Fruit fly (Drosophila melanogaster) whole organism, embryonic: Measurements from ENCODE around the gene CG15543.

Experiments used
- Blimp-1 ChIP-seq: fragments of 200-800 bp; sonication (Bioruptor generic); optimal IDR thresholded peaks from 3 replicates; lab custom pipeline; 2018; ENCODE audit warnings: missing biosample characterization, missing genetic modification characterization, mild to moderate bottlenecking, moderate library complexity, missing genetic modification reagents
- CG10565 ChIP-seq: fragments of 200-800 bp; sonication (Bioruptor generic); optimal IDR thresholded peaks from 3 replicates; lab custom pipeline; 2016; ENCODE audit warnings: missing biosample characterization, mild to moderate bottlenecking, missing genetic modification characterization
- CG11247 ChIP-seq: fragments of 200-800 bp; sonication (Bioruptor generic); IDR thresholded peaks from 2 replicates; pipeline ENCODE4 v1.3.6; 2022; ENCODE audit warnings: missing biosample characterization, missing genetic modification characterization
- CG11560 ChIP-seq: fragments of 200-800 bp; sonication (Bioruptor generic); IDR thresholded peaks from 3 replicates; pipeline ENCODE4 v1.3.6; 2022; ENCODE audit warnings: missing biosample characterization, missing genetic modification characterization
- CG12155 ChIP-seq: fragments of 200-800 bp; sonication (Bioruptor generic); optimal IDR thresholded peaks from 3 replicates; lab custom pipeline; 2016; ENCODE audit warnings: missing biosample characterization, missing genetic modification characterization
- CG12769 ChIP-seq: fragments of 200-800 bp; sonication (Bioruptor generic); optimal IDR thresholded peaks from 2 replicates; lab custom pipeline; 2019; ENCODE audit warnings: missing biosample characterization, mild to moderate bottlenecking, missing genetic modification characterization, moderate library complexity
- CG14441 ChIP-seq: fragments of 200-800 bp; sonication (Bioruptor generic); IDR thresholded peaks from 2 replicates; pipeline ENCODE4 v1.3.6; 2022; ENCODE audit warnings: missing biosample characterization, missing genetic modification characterization
- CG15514 ChIP-seq: fragments of 200-800 bp; sonication (Bioruptor generic); optimal IDR thresholded peaks from 3 replicates; lab custom pipeline; 2017; ENCODE audit warnings: missing biosample characterization, missing genetic modification characterization, mild to moderate bottlenecking, moderate library complexity, missing genetic modification reagents
- CG17359 ChIP-seq: fragments of 200-800 bp; sonication (Bioruptor generic); optimal IDR thresholded peaks from 3 replicates; lab custom pipeline; 2018; ENCODE audit warnings: missing biosample characterization, mild to moderate bottlenecking, missing genetic modification characterization, moderate library complexity
- CG17361 ChIP-seq: fragments of 200-800 bp; sonication (Bioruptor generic); IDR thresholded peaks from 3 replicates; pipeline ENCODE4 v1.3.6; 2022; ENCODE audit warnings: missing biosample characterization, missing genetic modification characterization
- CG2712 ChIP-seq: fragments of 200-800 bp; optimal IDR thresholded peaks from 3 replicates; lab custom pipeline; 2019; ENCODE audit warnings: missing biosample characterization, mild to moderate bottlenecking, missing genetic modification characterization, moderate library complexity
- CG31441 ChIP-seq: fragments of 200-800 bp; sonication (Bioruptor generic); IDR thresholded peaks from 2 replicates; pipeline ENCODE4 v1.3.6; 2022; ENCODE audit warnings: missing biosample characterization, missing genetic modification characterization
- CG4404 ChIP-seq: fragments of 200-800 bp; sonication (Bioruptor generic); IDR thresholded peaks from 2 replicates; pipeline ENCODE4 v1.3.6; 2022; ENCODE audit warnings: missing biosample characterization, missing genetic modification characterization
- CG5180 ChIP-seq: fragments of 200-800 bp; sonication (Bioruptor generic); optimal IDR thresholded peaks from 3 replicates; lab custom pipeline; 2017; ENCODE audit warnings: missing biosample characterization, missing genetic modification characterization, mild to moderate bottlenecking, moderate library complexity, missing genetic modification reagents
- CG5245 ChIP-seq: fragments of 200-800 bp; sonication (Bioruptor generic); optimal IDR thresholded peaks from 3 replicates; lab custom pipeline; 2016; ENCODE audit warnings: missing biosample characterization, missing genetic modification characterization
- CG6272 ChIP-seq: fragments of 200-800 bp; sonication (Bioruptor generic); IDR thresholded peaks from 2 replicates; pipeline ENCODE4 v1.3.6; 2022; ENCODE audit warnings: missing biosample characterization, missing genetic modification characterization
- CG6689 ChIP-seq: fragments of 200-800 bp; sonication (Bioruptor generic); IDR thresholded peaks from 2 replicates; pipeline ENCODE4 v1.3.6; 2022; ENCODE audit warnings: missing biosample characterization, missing genetic modification characterization
- CG8290 ChIP-seq, 3 experiments: fragments of 200-800 bp; sonication (Bioruptor generic); optimal IDR thresholded peaks; 2 replicates each; lab custom pipeline; 2016 to 2019; ENCODE audit warnings: missing biosample characterization in 3 of 3, missing genetic modification characterization in 3 of 3, mild to moderate bottlenecking in 2 of 3, moderate library complexity in 1 of 3
- CkIIα-i1 ChIP-seq: fragments of 200-800 bp; sonication (Bioruptor generic); IDR thresholded peaks from 2 replicates; pipeline ENCODE4 v1.3.6; 2022; ENCODE audit warnings: missing biosample characterization, missing genetic modification characterization
- D19A ChIP-seq: fragments of 200-800 bp; optimal IDR thresholded peaks from 3 replicates; lab custom pipeline; 2019; ENCODE audit warnings: missing biosample characterization, mild to moderate bottlenecking, missing genetic modification characterization, moderate library complexity
- Dbx ChIP-seq: fragments of 200-800 bp; sonication (Bioruptor generic); IDR thresholded peaks from 3 replicates; pipeline ENCODE4 v1.3.6; 2022; ENCODE audit warnings: missing biosample characterization, missing genetic modification characterization
- Mad ChIP-seq: fragments of 200-800 bp; sonication (Bioruptor generic); optimal IDR thresholded peaks from 2 replicates; lab custom pipeline; 2016; ENCODE audit warnings: missing biosample characterization, missing genetic modification characterization
- Med ChIP-seq: fragments of 200-800 bp; sonication (Bioruptor generic); peaks from one replicate; lab custom pipeline; 2016; ENCODE audit warnings: missing biosample characterization, missing genetic modification characterization, mild to moderate bottlenecking, inconsistent platforms, moderate library complexity
- Myb ChIP-seq: fragments of 200-800 bp; sonication (Bioruptor generic); optimal IDR thresholded peaks from 2 replicates; lab custom pipeline; 2016; ENCODE audit warnings: missing biosample characterization, missing genetic modification characterization
- NK7.1 ChIP-seq: fragments of 200-800 bp; sonication (Bioruptor generic); optimal IDR thresholded peaks from 3 replicates; lab custom pipeline; 2016; ENCODE audit warnings: missing biosample characterization, missing genetic modification characterization
- Pdp1 ChIP-seq, 2 experiments: fragments of 200-800 bp; sonication (Bioruptor generic); optimal IDR thresholded peaks; 3 replicates each; lab custom pipeline; 2016; ENCODE audit warnings: missing biosample characterization in 2 of 2, missing genetic modification characterization in 2 of 2, mild to moderate bottlenecking in 1 of 2, moderate library complexity in 1 of 2
- Taf1 ChIP-seq: fragments of 200-800 bp; sonication (Bioruptor generic); IDR thresholded peaks from 2 replicates; pipeline ENCODE4 v1.3.6; 2022; ENCODE audit warnings: missing biosample characterization, missing genetic modification characterization
- Usf ChIP-seq: fragments of 200-800 bp; sonication (Bioruptor generic); optimal IDR thresholded peaks from 2 replicates; lab custom pipeline; 2017; ENCODE audit warnings: missing genotype, missing biosample characterization, missing genetic modification characterization
- Vsx1 ChIP-seq: fragments of 200-800 bp; sonication (Bioruptor generic); optimal IDR thresholded peaks from 2 replicates; lab custom pipeline; 2017; ENCODE audit warnings: missing biosample characterization, mild to moderate bottlenecking, missing genetic modification characterization, missing genetic modification reagents
- Xrp1 ChIP-seq: fragments of 200-800 bp; sonication (Bioruptor generic); IDR thresholded peaks from 2 replicates; pipeline ENCODE4 v1.3.6; 2022; ENCODE audit warnings: missing biosample characterization, missing genetic modification characterization
- az2 ChIP-seq: fragments of 200-800 bp; sonication (Bioruptor generic); optimal IDR thresholded peaks from 3 replicates; lab custom pipeline; 2016; ENCODE audit warnings: missing biosample characterization, missing genetic modification characterization
- chif ChIP-seq, 2 experiments: fragments of 200-800 bp; sonication (Bioruptor generic); optimal IDR thresholded peaks; 3 replicates each; lab custom pipeline; 2016; ENCODE audit warnings: missing biosample characterization in 2 of 2, missing genetic modification characterization in 2 of 2
- ci ChIP-seq: fragments of 200-800 bp; sonication (Bioruptor generic); IDR thresholded peaks from 3 replicates; pipeline ENCODE4 v1.3.6; 2022; ENCODE audit warnings: missing biosample characterization, missing genetic modification characterization
- dmrt99B ChIP-seq: fragments of 200-800 bp; sonication (Bioruptor generic); optimal IDR thresholded peaks from 2 replicates; lab custom pipeline; 2018; ENCODE audit warnings: missing biosample characterization, mild to moderate bottlenecking, missing genetic modification characterization, moderate library complexity
- dpn ChIP-seq, 2 experiments: fragments of 200-800 bp; sonication (Bioruptor generic); optimal IDR thresholded peaks; 3 replicates each; lab custom pipeline; 2016; ENCODE audit warnings: missing biosample characterization in 2 of 2, missing genetic modification characterization in 2 of 2
- gcm ChIP-seq: fragments of 200-800 bp; sonication (Bioruptor generic); optimal IDR thresholded peaks from 2 replicates; lab custom pipeline; 2019; ENCODE audit warnings: missing biosample characterization, mild to moderate bottlenecking, missing genetic modification characterization, moderate library complexity
- gem ChIP-seq: fragments of 200-800 bp; sonication (Bioruptor generic); optimal IDR thresholded peaks from 2 replicates; lab custom pipeline; 2019; ENCODE audit warnings: missing biosample characterization, mild to moderate bottlenecking, missing genetic modification characterization, moderate library complexity
- grau ChIP-seq: fragments of 200-800 bp; optimal IDR thresholded peaks from 3 replicates; lab custom pipeline; 2019; ENCODE audit warnings: missing biosample characterization, mild to moderate bottlenecking, missing genetic modification characterization, moderate library complexity
- hb ChIP-seq: fragments of 200-800 bp; sonication (Bioruptor generic); IDR thresholded peaks from 3 replicates; pipeline ENCODE4 v1.3.6; 2022; ENCODE audit warnings: missing biosample characterization, missing genetic modification characterization; ENCODE audit not compliant: partially characterized antibody
- ind ChIP-seq: fragments of 200-800 bp; sonication (Bioruptor generic); optimal IDR thresholded peaks from 3 replicates; lab custom pipeline; 2016; ENCODE audit warnings: missing biosample characterization, missing genetic modification characterization
- jumu ChIP-seq: fragments of 200-800 bp; sonication (Bioruptor generic); optimal IDR thresholded peaks from 3 replicates; lab custom pipeline; 2016; ENCODE audit warnings: missing biosample characterization, missing genetic modification characterization
- lab ChIP-seq: fragments of 200-800 bp; sonication (Bioruptor generic); optimal IDR thresholded peaks from 3 replicates; lab custom pipeline; 2017; ENCODE audit warnings: missing biosample characterization, missing genetic modification characterization, mild to moderate bottlenecking, moderate library complexity, missing genetic modification reagents
- mam ChIP-seq: fragments of 200-800 bp; sonication (Bioruptor generic); optimal IDR thresholded peaks from 3 replicates; lab custom pipeline; 2016; ENCODE audit warnings: missing biosample characterization, missing genetic modification characterization
- pan ChIP-seq, 4 experiments: fragments of >200 bp in 3 of 4; fragments of 200-800 bp in 1 of 4; sonication (Bioruptor generic) in 1 of 4; optimal IDR thresholded peaks in 3 of 4; IDR thresholded peaks in 1 of 4; 2 replicates each; pipeline versions ENCODE4 v1.3.6 to Lab custom; 2017 to 2022; ENCODE audit warnings: missing biosample characterization in 2 of 4, missing genetic modification characterization in 2 of 4, mixed read lengths in 1 of 4
- pros ChIP-seq: fragments of 200-800 bp; sonication (Bioruptor generic); optimal IDR thresholded peaks from 3 replicates; lab custom pipeline; 2019; ENCODE audit warnings: missing biosample characterization, mild to moderate bottlenecking, missing genetic modification characterization, moderate library complexity
- pum ChIP-seq: fragments of 200-800 bp; sonication (Bioruptor generic); optimal IDR thresholded peaks from 2 replicates; lab custom pipeline; 2016; ENCODE audit warnings: missing biosample characterization, missing genetic modification characterization
- sima ChIP-seq: fragments of 200-800 bp; sonication (Bioruptor generic); optimal IDR thresholded peaks from 2 replicates; lab custom pipeline; 2016; ENCODE audit warnings: missing biosample characterization, missing genetic modification characterization
- so ChIP-seq: fragments of 200-800 bp; sonication (Bioruptor generic); IDR thresholded peaks from 3 replicates; pipeline ENCODE4 v1.3.6; 2022; ENCODE audit warnings: missing biosample characterization, missing genetic modification characterization
- ttk ChIP-seq: fragments of 200-800 bp; sonication (Bioruptor generic); IDR thresholded peaks from 2 replicates; pipeline ENCODE4 v2.1.2; 2022; ENCODE audit warnings: missing biosample characterization, missing genetic modification characterization

CG15543 gene

dm6 chr3R:30729013-30729412, 13.7 kb upstream of the CG15543 start (continued):
- TF ChIP-seq gcm: no peak
- TF ChIP-seq CG11560: no peak
- peak in 1 of 2 experiments; percentile 24 for TF ChIP-seq Pdp1 (GFP tag; optimal IDR thresholded peaks at IDR 0.05; lab: Kevin White, UChicago)
- no peak for TF ChIP-seq Myb (GFP tag; lab: Kevin White, UChicago)
- TF ChIP-seq D19A: no peak
- peak; percentile 31; the same call in 1 of the 2 replicates for TF ChIP-seq Xrp1 (GFP tag; lab: Robert Waterston, UW)
- TF ChIP-seq CG4404: no peak
- TF ChIP-seq CG5245 (GFP tag; lab: Kevin White, UChicago): no peak
- no peak for TF ChIP-seq sima (GFP tag; lab: Kevin White, UChicago)
- TF ChIP-seq hb (GFP tag; lab: Robert Waterston, UW): no peak
- peak; percentile 18 for TF ChIP-seq CG12769
- TF ChIP-seq ind (GFP tag; lab: Kevin White, UChicago): peak; percentile 8
- TF ChIP-seq ttk (GFP tag; lab: Robert Waterston, UW): 0 out of 2 replicates have a peak, but pooled peaks have one; percentile 32
- no peak for TF ChIP-seq CkIIα-i1
- TF ChIP-seq pros (GFP tag; lab: Kevin White, UChicago): no peak
- TF ChIP-seq Usf (GFP tag; lab: Kevin White, UChicago): no peak
- no peak for TF ChIP-seq CG8290 (GFP tag; optimal IDR thresholded peaks at IDR 0.05; lab: Kevin White, UChicago)
- TF ChIP-seq CG8290 (tag; optimal IDR thresholded peaks at IDR 0.05; lab: Kevin White, UChicago): peak in 1 of 2 experiments; percentile 48
- no peak for TF ChIP-seq Mad (GFP tag; lab: Kevin White, UChicago)
- TF ChIP-seq CG15514: peak; percentile 3
- TF ChIP-seq CG2712: peak; percentile 14
- TF ChIP-seq mam (GFP tag; lab: Kevin White, UChicago): peak; percentile 17
- peak; percentile 10 for TF ChIP-seq az2 (GFP tag; lab: Kevin White, UChicago)
- no peak for TF ChIP-seq CG10565 (GFP tag; lab: Kevin White, UChicago)
- TF ChIP-seq Med (GFP tag; lab: Kevin White, UChicago): peak; percentile 86
- no peak for TF ChIP-seq CG5180 (GFP tag; lab: Kevin White, UChicago)
- TF ChIP-seq Dbx (GFP tag; lab: Robert Waterston, UW): peak; percentile 14; the same call in 1 of the 3 replicates
- TF ChIP-seq so (GFP tag; lab: Robert Waterston, UW): no peak
- TF ChIP-seq CG31441 (GFP tag; lab: Robert Waterston, UW): 0 out of 2 replicates have a peak, but pooled peaks have one; percentile 27
- peak; percentile 38 for TF ChIP-seq dmrt99B (tag; lab: Kevin White, UChicago)
- TF ChIP-seq CG6689 (GFP tag; lab: Robert Waterston, UW): peak; percentile 29; the same call in 1 of the 2 replicates
- TF ChIP-seq CG14441 (GFP tag; lab: Robert Waterston, UW): peak; percentile 48; the same call in 1 of the 2 replicates
- peak; percentile 25 for TF ChIP-seq Blimp-1
- TF ChIP-seq chif (GFP tag; optimal IDR thresholded peaks at IDR 0.05; lab: Kevin White, UChicago): peak in 1 of 2 experiments; percentile 38
- TF ChIP-seq ci (GFP tag; lab: Robert Waterston, UW): peak; percentile 62; the same call in 1 of the 3 replicates
- TF ChIP-seq grau (tag; lab: Kevin White, UChicago): peak; percentile 9
- 0 out of 2 replicates have a peak, but pooled peaks have one; percentile 6 for TF ChIP-seq CG6272 (GFP tag; lab: Robert Waterston, UW)
- 0 out of 3 replicates have a peak, but pooled peaks have one; percentile 32 for TF ChIP-seq CG17361 (GFP tag; lab: Robert Waterston, UW)
- TF ChIP-seq gem (tag; lab: Kevin White, UChicago): peak; percentile 35
- no peak for TF ChIP-seq NK7.1 (GFP tag; lab: Kevin White, UChicago)
- peak; percentile 30 for TF ChIP-seq lab (GFP tag; lab: Kevin White, UChicago)
- no peak for TF ChIP-seq Vsx1 (GFP tag; lab: Kevin White, UChicago)
- peak; percentile 6 for TF ChIP-seq jumu (GFP tag; lab: Kevin White, UChicago)
- peak; percentile 13 for TF ChIP-seq pum (GFP tag; lab: Kevin White, UChicago)
- TF ChIP-seq CG17359: peak; percentile 7
- TF ChIP-seq dpn (GFP tag; optimal IDR thresholded peaks at IDR 0.05; lab: Kevin White, UChicago): peak in 1 of 2 experiments; percentile 17
- TF ChIP-seq CG11247: 0 out of 2 replicates have a peak, but pooled peaks have one; percentile 11
- no peak for TF ChIP-seq CG12155 (GFP tag; lab: Kevin White, UChicago)
- no peak for TF ChIP-seq Taf1 (GFP tag; lab: Robert Waterston, UW)
- TF ChIP-seq pan (optimal IDR thresholded peaks at IDR 0.05; lab: Kevin White, UChicago): no peak
- TF ChIP-seq pan (GFP tag; optimal IDR thresholded peaks at IDR 0.05 in 1 of 2, IDR thresholded peaks at IDR 0.05 in 1 of 2): peak in 1 of 2 experiments; percentile 11
